Worm (Caenorhabditis elegans): ENCODE measurements around the gene C06E1.9.

DNA sequence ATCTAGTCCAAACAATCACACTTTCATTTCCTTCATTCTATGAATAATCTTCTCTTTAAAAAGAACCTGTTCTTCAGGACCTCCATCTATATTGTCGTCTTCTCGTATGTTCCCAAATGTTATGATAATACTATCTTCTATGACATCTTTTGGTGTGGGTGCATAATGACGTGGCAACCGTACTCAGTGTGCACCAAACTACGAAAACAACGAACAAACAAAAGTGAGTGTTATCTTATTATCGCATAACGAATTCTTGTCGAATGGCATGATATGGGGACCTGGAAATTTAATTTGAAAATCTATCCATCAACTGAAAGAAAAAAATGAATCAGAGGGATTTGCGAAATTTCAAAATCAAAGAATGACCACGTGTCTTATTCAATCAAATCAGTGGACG is 46.5 kb upstream of the C06E1.9 start:
- no peak for TF ChIP-seq nhr-28 (tag; optimal IDR thresholded peaks at IDR 0.05)
- TF ChIP-seq ceh-39 (tag; optimal IDR thresholded peaks at IDR 0.05), result no peak
- no peak for TF ChIP-seq ztf-11 (tag; optimal IDR thresholded peaks at IDR 0.05)

All from whole organism, mixed stage, embryonic.